Worm (Caenorhabditis elegans): ENCODE results near the gene sfrp-1.

The sfrp-1 gene

ce11 chrIV:6377335-6378069, 24.7 kb downstream of the sfrp-1 start:
- no peak for TF ChIP-seq fos-1 (tag; optimal IDR thresholded peaks at IDR 0.05)
- no peak for TF ChIP-seq unc-62 (GFP tag; optimal IDR thresholded peaks at IDR 0.05)
- TF ChIP-seq snpc-4 (tag; optimal IDR thresholded peaks at IDR 0.05) = no peak
- TF ChIP-seq lin-13 (GFP tag; optimal IDR thresholded peaks at IDR 0.05) = no peak
- no peak for TF ChIP-seq nhr-10 (tag; optimal IDR thresholded peaks at IDR 0.05)
- no peak for TF ChIP-seq nhr-23 (tag; optimal IDR thresholded peaks at IDR 0.05)
- no peak for TF ChIP-seq sma-9 (GFP tag; optimal IDR thresholded peaks at IDR 0.05)
- TF ChIP-seq sma-9 (tag; optimal IDR thresholded peaks at IDR 0.05) = no peak
- 0 out of 2 replicates have a peak, but pooled peaks have one; percentile 87 for TF ChIP-seq ztf-1 (GFP tag; conservative IDR thresholded peaks at IDR 0.05)

ce11 chrIV:6376473-6377115, 25.6 kb downstream of the sfrp-1 start, which contains the start of the genes hrpf-2 and bli-6:
TSS of gene hrpf-2 (minus strand) at chrIV:6376523.
TSS of gene bli-6 (plus strand) at chrIV:6377065.
- no peak for TF ChIP-seq ztf-11 (tag; optimal IDR thresholded peaks at IDR 0.05)
- no peak for TF ChIP-seq lin-11 (tag; optimal IDR thresholded peaks at IDR 0.05)
- TF ChIP-seq lsy-2 (tag; optimal IDR thresholded peaks at IDR 0.05) = peak; percentile 76 to 85
- TF ChIP-seq nhr-12 (tag; optimal IDR thresholded peaks at IDR 0.05) = no peak
- peak; percentile 85 for TF ChIP-seq unc-55 (GFP tag; optimal IDR thresholded peaks at IDR 0.05)
- no peak for TF ChIP-seq nhr-23 (tag; optimal IDR thresholded peaks at IDR 0.05)
- TF ChIP-seq zag-1 (tag; optimal IDR thresholded peaks at IDR 0.05) = no peak
- no peak for TF ChIP-seq peb-1 (tag; optimal IDR thresholded peaks at IDR 0.05)
- peak; percentile 13 for TF ChIP-seq blmp-1 (tag; optimal IDR thresholded peaks at IDR 0.05; ENCODE audit: insufficient read depth)
- TF ChIP-seq gmeb-1 (tag; optimal IDR thresholded peaks at IDR 0.05) = peak; percentile 86
- no peak for TF ChIP-seq unc-62 (GFP tag; optimal IDR thresholded peaks at IDR 0.05)
- no peak for TF ChIP-seq skn-1 (tag; optimal IDR thresholded peaks at IDR 0.05)
- TF ChIP-seq unc-39 (tag; optimal IDR thresholded peaks at IDR 0.05) = no peak
- TF ChIP-seq nhr-11 (tag; optimal IDR thresholded peaks at IDR 0.05) = no peak
- peak; percentile 27 for TF ChIP-seq nhr-6 (tag; optimal IDR thresholded peaks at IDR 0.05)
- peak; percentile 4 for TF ChIP-seq mbf-1 (tag; optimal IDR thresholded peaks at IDR 0.05)
- TF ChIP-seq mab-5 (tag; optimal IDR thresholded peaks at IDR 0.05) = peak; percentile 50
- peak; percentile 39 for TF ChIP-seq nhr-21 (tag; optimal IDR thresholded peaks at IDR 0.05)
- peak; percentile 54 for TF ChIP-seq R02D3.7 (tag; optimal IDR thresholded peaks at IDR 0.05)
- TF ChIP-seq nhr-10 (tag; optimal IDR thresholded peaks at IDR 0.05) = no peak
- peak; percentile 66 for TF ChIP-seq nhr-25 (tag; optimal IDR thresholded peaks at IDR 0.05)
- no peak for TF ChIP-seq aly-2 (tag; optimal IDR thresholded peaks at IDR 0.05)
- no peak for TF ChIP-seq sem-4 (tag; optimal IDR thresholded peaks at IDR 0.05)
- TF ChIP-seq elt-3 (tag; optimal IDR thresholded peaks at IDR 0.05) = no peak
- TF ChIP-seq nhr-129 (tag; optimal IDR thresholded peaks at IDR 0.05) = peak; percentile 72
- TF ChIP-seq crh-2 (tag; optimal IDR thresholded peaks at IDR 0.05) = peak; percentile 81
- TF ChIP-seq fos-1 (tag; optimal IDR thresholded peaks at IDR 0.05) = peak; percentile 37
- TF ChIP-seq ztf-1 (GFP tag; conservative IDR thresholded peaks at IDR 0.05) = no peak
- no peak for TF ChIP-seq ceh-82 (tag; optimal IDR thresholded peaks at IDR 0.05)
- no peak for TF ChIP-seq ama-1 (optimal IDR thresholded peaks at IDR 0.05)
- peak; percentile 83 for TF ChIP-seq C34F6.9 (tag; optimal IDR thresholded peaks at IDR 0.05)
- TF ChIP-seq snpc-4 (tag; optimal IDR thresholded peaks at IDR 0.05) = peak; percentile 50
- no peak for TF ChIP-seq dmd-4 (tag; optimal IDR thresholded peaks at IDR 0.05)
- peak; percentile 20 for TF ChIP-seq ZK546.5 (tag; optimal IDR thresholded peaks at IDR 0.05)
- peak; percentile 71 for TF ChIP-seq sma-3 (GFP tag; optimal IDR thresholded peaks at IDR 0.05)
- TF ChIP-seq F13H6.1 (tag; optimal IDR thresholded peaks at IDR 0.05) = peak; percentile 41
- peak; percentile 64 for TF ChIP-seq sma-9 (GFP tag; optimal IDR thresholded peaks at IDR 0.05)
- no peak for TF ChIP-seq sma-9 (tag; optimal IDR thresholded peaks at IDR 0.05)
- no peak for TF ChIP-seq Y55F3AM.14 (GFP tag; optimal IDR thresholded peaks at IDR 0.05)

ce11 chrIV:6373721-6374120, 28.5 kb downstream of the sfrp-1 start:
- TF ChIP-seq sem-4 (tag; optimal IDR thresholded peaks at IDR 0.05) (no peak), mdl-1 (tag; optimal IDR thresholded peaks at IDR 0.05) (no peak), nhr-6 (tag; optimal IDR thresholded peaks at IDR 0.05) (no peak)
